Worm (Caenorhabditis elegans) whole organism, L3 larva: Measurements from ENCODE around the gene snpc-1.1.

ENCODE experiments used
- ZK546.5 ChIP-seq: sonication (generic microtip); optimal IDR thresholded peaks from 2 replicates; lab custom pipeline; 2017; ENCODE audit warnings: missing biosample characterization, missing genetic modification characterization
- aly-2 ChIP-seq: fragments of 150-350 bp; optimal IDR thresholded peaks from 2 replicates; lab custom pipeline; 2014; ENCODE audit warnings: missing biosample characterization, missing genetic modification characterization
- lin-39 ChIP-seq: fragments of 150-350 bp; optimal IDR thresholded peaks from 2 replicates; lab custom pipeline; 2018; ENCODE audit warnings: missing biosample characterization, missing genetic modification reagents, missing genetic modification characterization

DNA sequence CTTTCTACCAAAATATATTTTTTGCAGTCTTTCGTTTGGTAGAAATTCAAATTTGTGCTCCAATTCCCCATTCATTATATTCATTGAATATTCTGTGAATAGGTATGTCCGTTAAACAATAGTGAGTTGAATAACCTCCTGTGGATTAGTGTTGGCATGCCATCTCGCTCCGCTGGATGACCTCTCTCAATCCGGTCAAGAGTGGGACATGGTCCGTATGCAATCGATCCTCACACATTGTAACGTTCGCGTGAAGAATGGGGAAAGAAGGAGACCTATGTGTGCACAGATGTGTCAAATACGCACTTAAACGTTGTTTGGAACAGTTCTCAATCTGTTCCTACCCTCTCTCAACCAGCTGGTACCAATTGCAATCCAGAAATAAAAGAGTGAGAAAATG is 32.1 kb upstream of the snpc-1.1 start:
- TF ChIP-seq aly-2 (tag; lab: Kevin White, UChicago) (no peak), ZK546.5 (no peak), lin-39 (tag; lab: Kevin White, UChicago) (no peak)
